Fruit fly (Drosophila melanogaster): ENCODE results near the gene CG15169.

CG15169 gene

dm6 chr2L:18965367-18966213 is 25.2 kb upstream of the CG15169 start (continued):
- no peak for TF ChIP-seq prd (optimal IDR thresholded peaks at IDR 0.05)
- peak; percentile 33; the same call in 1 of the 3 replicates for TF ChIP-seq prd (GFP tag; IDR thresholded peaks at IDR 0.05)
- TF ChIP-seq CG11247 (GFP tag; IDR thresholded peaks at IDR 0.05): no peak
- TF ChIP-seq chinmo (GFP tag; IDR thresholded peaks at IDR 0.05; ENCODE audit: partially characterized antibody): peak; percentile 74; the same call in 1 of the 4 replicates
- peak; percentile 54 for TF ChIP-seq Fer1 (GFP tag; optimal IDR thresholded peaks at IDR 0.05)
- no peak for TF ChIP-seq gcm (GFP tag; optimal IDR thresholded peaks at IDR 0.05)
- TF ChIP-seq CG15514 (GFP tag; optimal IDR thresholded peaks at IDR 0.05): peak; percentile 39
- TF ChIP-seq Ravus (GFP tag; IDR thresholded peaks at IDR 0.05): peak; percentile 23; the same call in 1 of the 2 replicates
- TF ChIP-seq vvl (GFP tag; IDR thresholded peaks at IDR 0.05): 0 out of 2 replicates have a peak, but pooled peaks have one; percentile 44
- TF ChIP-seq sens (GFP tag): peak; percentile 49
- TF ChIP-seq Hmr (GFP tag; optimal IDR thresholded peaks at IDR 0.05): peak; percentile 47
- peak; percentile 26 for TF ChIP-seq nmo (GFP tag; optimal IDR thresholded peaks at IDR 0.05)
- peak; percentile 51 for TF ChIP-seq Fer3 (tag; optimal IDR thresholded peaks at IDR 0.05)
- peak; percentile 53 for TF ChIP-seq grau (tag; optimal IDR thresholded peaks at IDR 0.05)
- TF ChIP-seq CG9932 (GFP tag; IDR thresholded peaks at IDR 0.05): peak; percentile 19; the same call in 1 of the 2 replicates
- TF ChIP-seq Oli (tag; optimal IDR thresholded peaks at IDR 0.05): peak; percentile 28
- no peak for TF ChIP-seq hkb (optimal IDR thresholded peaks at IDR 0.05)
- 0 out of 2 replicates have a peak, but pooled peaks have one; percentile 36 for TF ChIP-seq hkb (GFP tag; IDR thresholded peaks at IDR 0.05)
- TF ChIP-seq CG13775 (GFP tag; optimal IDR thresholded peaks at IDR 0.05): peak; percentile 22
- TF ChIP-seq tgo (GFP tag; IDR thresholded peaks at IDR 0.05): peak; percentile 52; the same call in 2 of the 3 replicates
- TF ChIP-seq CG2889 (GFP tag; IDR thresholded peaks at IDR 0.05): no peak
- peak; percentile 53 for TF ChIP-seq sob (GFP tag; IDR thresholded peaks at IDR 0.05)
- TF ChIP-seq HmgZ (tag; optimal IDR thresholded peaks at IDR 0.05): no peak
- peak; percentile 21 for TF ChIP-seq D19A (tag; optimal IDR thresholded peaks at IDR 0.05)
- TF ChIP-seq CG15011 (GFP tag; optimal IDR thresholded peaks at IDR 0.05): peak; percentile 72
- TF ChIP-seq tx (GFP tag; optimal IDR thresholded peaks at IDR 0.05): no peak
- TF ChIP-seq tup (GFP tag; optimal IDR thresholded peaks at IDR 0.05): no peak
- peak; percentile 63 for TF ChIP-seq CG10147 (GFP tag; optimal IDR thresholded peaks at IDR 0.05)
- peak; percentile 37 for TF ChIP-seq phol (tag; optimal IDR thresholded peaks at IDR 0.05)
- TF ChIP-seq CG9215 (GFP tag; IDR thresholded peaks at IDR 0.05): peak; percentile 5; the same call in 1 of the 2 replicates
- no peak for TF ChIP-seq CG10267 (tag; optimal IDR thresholded peaks at IDR 0.05)
- peak; percentile 71 for TF ChIP-seq dysf (GFP tag; IDR thresholded peaks at IDR 0.05)
- TF ChIP-seq bbx (GFP tag; IDR thresholded peaks at IDR 0.05; ENCODE audit: partially characterized antibody): no peak
- TF ChIP-seq dmrt11E (tag; optimal IDR thresholded peaks at IDR 0.05): peak; percentile 16
- TF ChIP-seq CG16779 (GFP tag; IDR thresholded peaks at IDR 0.05): peak; percentile 40; the same call in 1 of the 2 replicates
- 0 out of 3 replicates have a peak, but pooled peaks have one; percentile 37 for TF ChIP-seq Dbx (GFP tag; IDR thresholded peaks at IDR 0.05)
- TF ChIP-seq gsb (GFP tag; IDR thresholded peaks at IDR 0.05): 0 out of 2 replicates have a peak, but pooled peaks have one; percentile 5
- 0 out of 2 replicates have a peak, but pooled peaks have one; percentile 47 for TF ChIP-seq CG32532 (GFP tag; IDR thresholded peaks at IDR 0.05)
- peak; percentile 61 for TF ChIP-seq CG18599 (GFP tag; optimal IDR thresholded peaks at IDR 0.05)
- peak; percentile 60 for TF ChIP-seq Ptx1 (GFP tag; IDR thresholded peaks at IDR 0.05)
- TF ChIP-seq p53 (GFP tag; optimal IDR thresholded peaks at IDR 0.05): no peak
- TF ChIP-seq CG2712 (tag; optimal IDR thresholded peaks at IDR 0.05): peak; percentile 42
- 0 out of 2 replicates have a peak, but pooled peaks have one; percentile 12 for TF ChIP-seq CG10366 (GFP tag; IDR thresholded peaks at IDR 0.05)
- TF ChIP-seq unpg (GFP tag; optimal IDR thresholded peaks at IDR 0.05): peak; percentile 45
- no peak for TF ChIP-seq ap (GFP tag; IDR thresholded peaks at IDR 0.05)
- peak; percentile 6 for TF ChIP-seq nerfin-1 (tag; optimal IDR thresholded peaks at IDR 0.05)
- 0 out of 2 replicates have a peak, but pooled peaks have one; percentile 6 for TF ChIP-seq klu (GFP tag; IDR thresholded peaks at IDR 0.05)
- TF ChIP-seq slbo (GFP tag; IDR thresholded peaks at IDR 0.05): peak; percentile 74

Measured in whole organism, embryonic.